Fruit fly (Drosophila melanogaster): ENCODE results near the gene melt.

Gene melt

DNA sequence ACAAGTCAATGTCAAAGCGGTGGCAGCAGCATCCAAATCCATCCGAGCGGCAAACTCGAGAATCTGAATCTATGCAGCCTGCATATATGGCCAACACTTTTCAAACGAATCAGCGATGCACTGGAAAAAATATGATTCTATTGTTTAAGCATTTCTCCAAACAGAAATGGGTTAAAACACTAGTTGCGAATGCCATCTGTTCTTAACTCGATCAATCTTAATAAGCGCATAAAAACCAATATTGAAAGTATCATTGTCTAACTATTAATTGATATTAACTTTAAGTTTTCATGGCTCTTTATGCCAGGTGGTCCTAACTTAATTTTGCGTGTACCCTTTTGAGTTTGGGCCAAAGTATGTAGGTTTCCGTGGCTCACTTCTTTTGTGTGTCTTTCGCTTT is 28.6 kb upstream of the melt start:
- TF ChIP-seq bab1 (GFP tag; optimal IDR thresholded peaks at IDR 0.05) (no peak), cic (GFP tag; optimal IDR thresholded peaks at IDR 0.05) (no peak), CG33017 (tag; optimal IDR thresholded peaks at IDR 0.05) (no peak), CG1620 (GFP tag; optimal IDR thresholded peaks at IDR 0.05) (no peak), CG14711 (tag; optimal IDR thresholded peaks at IDR 0.05) (no peak), CG12768 (GFP tag; optimal IDR thresholded peaks at IDR 0.05) (no peak), CG7101 (tag; optimal IDR thresholded peaks at IDR 0.05) (no peak), ovo (GFP tag; optimal IDR thresholded peaks at IDR 0.05) (no peak)

dm6 chr3L:7113010-7113409 is 21.3 kb upstream of the melt start:
- TF ChIP-seq Hr96 (GFP tag; optimal IDR thresholded peaks at IDR 0.05) = no peak
- TF ChIP-seq CG11617 (GFP tag; optimal IDR thresholded peaks at IDR 0.05) = no peak
- no peak for TF ChIP-seq cnc (optimal IDR thresholded peaks at IDR 0.05)
- no peak for TF ChIP-seq CG5204 (GFP tag; optimal IDR thresholded peaks at IDR 0.05)
- TF ChIP-seq bab1 (GFP tag; optimal IDR thresholded peaks at IDR 0.05) = no peak
- TF ChIP-seq kay (GFP tag; ENCODE audit: borderline replicate concordance) = no peak
- no peak for TF ChIP-seq ovo (GFP tag; optimal IDR thresholded peaks at IDR 0.05)
- TF ChIP-seq Crg-1 (GFP tag; optimal IDR thresholded peaks at IDR 0.05) = no peak
- TF ChIP-seq pad (GFP tag; optimal IDR thresholded peaks at IDR 0.05) = no peak
- no peak for TF ChIP-seq CG7101 (tag; optimal IDR thresholded peaks at IDR 0.05)
- TF ChIP-seq CG14711 (tag; optimal IDR thresholded peaks at IDR 0.05) = no peak
- no peak for TF ChIP-seq Clk (GFP tag; optimal IDR thresholded peaks at IDR 0.05)

DNA sequence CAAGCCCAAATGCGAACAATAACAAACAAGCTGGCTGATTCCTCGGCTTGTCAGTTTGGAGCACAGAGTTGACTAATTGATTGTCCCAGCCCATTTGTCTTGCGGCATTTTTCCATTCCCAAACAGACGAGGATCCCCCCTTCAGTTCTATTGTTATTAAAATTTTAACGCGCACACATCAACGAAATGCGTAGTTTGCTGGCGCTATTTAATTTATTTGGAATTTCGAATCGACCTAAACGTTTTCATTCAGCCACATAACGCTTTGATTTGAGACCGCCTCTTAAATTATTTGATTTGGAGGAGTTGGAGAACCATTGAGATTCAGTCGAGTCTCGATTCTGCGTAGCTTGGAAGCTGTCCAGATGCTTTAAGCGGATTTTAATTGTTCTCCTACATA is 18.4 kb upstream of the melt start:
- no peak for TF ChIP-seq CG14711 (tag; optimal IDR thresholded peaks at IDR 0.05)
- no peak for TF ChIP-seq cic (GFP tag; optimal IDR thresholded peaks at IDR 0.05)
- no peak for TF ChIP-seq ovo (GFP tag; optimal IDR thresholded peaks at IDR 0.05)
- TF ChIP-seq CG11617 (GFP tag; optimal IDR thresholded peaks at IDR 0.05) = no peak
- TF ChIP-seq Clk (GFP tag; optimal IDR thresholded peaks at IDR 0.05) = no peak
- TF ChIP-seq bab1 (GFP tag; optimal IDR thresholded peaks at IDR 0.05) = no peak

- TF ChIP-seq CG7101 (tag; optimal IDR thresholded peaks at IDR 0.05) (no peak), cnc (optimal IDR thresholded peaks at IDR 0.05) (no peak), pad (GFP tag; optimal IDR thresholded peaks at IDR 0.05) (no peak), toe (GFP tag; optimal IDR thresholded peaks at IDR 0.05) (no peak), CG33017 (tag; optimal IDR thresholded peaks at IDR 0.05) (no peak), CG12768 (GFP tag; optimal IDR thresholded peaks at IDR 0.05) (no peak)
Measured at dm6 chr3L:7122136-7122535, 12.2 kb upstream of the melt start.

dm6 chr3L:7125289-7125955 is 8.9 kb upstream of the melt start, which contains the start of the genes msl-3 and BBS1:
msl-3 (minus strand) TSS chr3L:7125533.
BBS1 (plus strand) TSS chr3L:7125905.
- TF ChIP-seq bab1 (GFP tag; optimal IDR thresholded peaks at IDR 0.05) (peak; percentile 17), CG11617 (GFP tag; optimal IDR thresholded peaks at IDR 0.05) (no peak), pad (GFP tag; optimal IDR thresholded peaks at IDR 0.05) (no peak), Mnt (GFP tag; optimal IDR thresholded peaks at IDR 0.05) (peak; percentile 19)

DNA sequence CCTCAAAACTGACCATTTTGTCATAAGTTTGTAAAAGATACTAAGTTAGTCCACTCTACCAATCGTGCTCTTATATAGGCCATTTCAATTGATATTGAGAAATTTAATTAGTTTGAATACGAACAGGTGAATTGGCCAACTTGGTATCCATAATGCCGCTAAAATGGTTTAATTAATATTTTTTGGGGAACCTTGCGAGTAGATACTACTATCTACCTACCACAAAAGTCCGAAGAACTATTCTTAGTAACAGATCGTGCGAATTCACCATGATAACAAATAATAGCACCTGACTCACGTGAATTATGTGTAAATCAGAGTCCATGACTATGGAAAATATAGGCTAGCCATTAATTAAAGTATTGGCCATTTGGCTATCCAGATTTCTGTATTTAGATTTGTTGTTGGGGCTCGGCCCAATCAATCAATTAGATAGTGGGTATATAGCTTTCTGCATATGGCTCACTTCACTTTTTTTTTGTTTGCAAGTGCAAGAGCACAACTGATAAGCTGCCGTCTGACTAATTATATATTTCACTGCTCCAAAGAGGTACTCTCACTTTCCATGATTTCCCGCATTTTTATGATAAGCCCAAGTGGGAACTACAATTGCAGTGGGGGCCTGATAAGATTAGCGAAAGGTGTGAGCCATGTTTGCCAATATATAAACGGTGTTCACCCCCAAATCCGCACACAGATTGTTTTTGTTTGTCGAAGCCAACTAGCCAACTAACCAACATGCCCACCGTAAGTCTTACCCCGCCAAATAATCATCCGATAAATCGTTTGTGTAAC is 5.9 kb upstream of the melt start, which contains the start of the genes Acbp4 and Acbp6:
Acbp4 (minus strand) TSS at position 51 of the 795 bp plus-strand sequence.
Acbp6 (plus strand) TSS at position 690 of the 795 bp plus-strand sequence.
- no peak for TF ChIP-seq Clk (GFP tag; optimal IDR thresholded peaks at IDR 0.05)
- peak; percentile 59 for TF ChIP-seq cic (GFP tag; optimal IDR thresholded peaks at IDR 0.05)

DNA sequence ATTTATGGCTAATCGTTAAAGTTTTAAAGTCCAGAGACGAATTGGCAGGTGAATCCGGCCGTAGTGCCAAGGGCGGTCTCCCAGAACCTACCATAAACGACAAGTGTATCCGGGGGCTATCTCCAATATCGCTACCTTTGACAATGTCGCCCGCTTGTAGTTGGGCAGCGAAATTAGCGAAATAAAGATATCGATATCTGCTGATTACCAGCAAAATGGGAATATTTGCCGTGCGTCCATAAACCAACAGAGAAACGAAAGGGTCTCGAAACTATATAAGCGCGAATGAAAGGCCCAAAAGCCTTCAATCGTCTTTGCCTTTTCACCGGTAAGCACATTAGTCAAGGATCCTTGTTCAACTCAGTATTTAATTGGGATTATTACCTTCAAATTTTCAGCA is 3.7 kb upstream of the melt start, which contains the start of gene Acbp3:
Acbp3 (plus strand) TSS at position 301 of the 400 bp plus-strand sequence.
- no peak for TF ChIP-seq CG7101 (tag; optimal IDR thresholded peaks at IDR 0.05)
- no peak for TF ChIP-seq cic (GFP tag; optimal IDR thresholded peaks at IDR 0.05)
- TF ChIP-seq CG1620 (GFP tag; optimal IDR thresholded peaks at IDR 0.05) = no peak
- TF ChIP-seq kay (GFP tag; ENCODE audit: borderline replicate concordance) = no peak
- TF ChIP-seq cnc (optimal IDR thresholded peaks at IDR 0.05) = no peak
- TF ChIP-seq Hr96 (GFP tag; optimal IDR thresholded peaks at IDR 0.05) = no peak
- TF ChIP-seq CG11617 (GFP tag; optimal IDR thresholded peaks at IDR 0.05) = no peak
- TF ChIP-seq CG33017 (tag; optimal IDR thresholded peaks at IDR 0.05) = no peak
- TF ChIP-seq CG7045 (GFP tag; optimal IDR thresholded peaks at IDR 0.05) = no peak
- TF ChIP-seq toe (GFP tag; optimal IDR thresholded peaks at IDR 0.05) = no peak
- TF ChIP-seq Mnt (GFP tag; optimal IDR thresholded peaks at IDR 0.05) = no peak
- TF ChIP-seq CG14711 (tag; optimal IDR thresholded peaks at IDR 0.05) = no peak
- TF ChIP-seq tj (GFP tag; optimal IDR thresholded peaks at IDR 0.05) = no peak
- TF ChIP-seq ovo (GFP tag; optimal IDR thresholded peaks at IDR 0.05) = no peak
- no peak for TF ChIP-seq Clk (GFP tag; optimal IDR thresholded peaks at IDR 0.05)
- TF ChIP-seq pad (GFP tag; optimal IDR thresholded peaks at IDR 0.05) = no peak
- TF ChIP-seq bab1 (GFP tag; optimal IDR thresholded peaks at IDR 0.05) = no peak
- no peak for TF ChIP-seq CG5204 (GFP tag; optimal IDR thresholded peaks at IDR 0.05)
- no peak for TF ChIP-seq Crg-1 (GFP tag; optimal IDR thresholded peaks at IDR 0.05)
